Fruit fly (Drosophila melanogaster) whole organism, wandering third instar larva: ENCODE results near the gene RtcB.

Experiments
- CG32264 ChIP-seq: fragments of 200-800 bp; sonication (Bioruptor generic); optimal IDR thresholded peaks from 2 replicates; lab custom pipeline; 2016; ENCODE audit warnings: missing biosample characterization, missing genetic modification characterization
- CG9705 ChIP-seq: fragments of 200-800 bp; sonication (Bioruptor generic); optimal IDR thresholded peaks from 2 replicates; lab custom pipeline; 2018; ENCODE audit warnings: missing biosample characterization, mild to moderate bottlenecking, missing genetic modification characterization
- CrebA ChIP-seq: fragments of 200-800 bp; sonication (Bioruptor generic); optimal IDR thresholded peaks from 2 replicates; lab custom pipeline; 2016; ENCODE audit warnings: missing biosample characterization, mild to moderate bottlenecking, missing genetic modification characterization, borderline replicate concordance
- Dfd ChIP-seq: fragments of >200 bp; optimal IDR thresholded peaks from 2 replicates; lab custom pipeline; 2017; ENCODE audit warnings: missing biosample characterization, missing genetic modification characterization
- Dif ChIP-seq: fragments of 200-275, 200-300 bp; sonication (Bioruptor generic); optimal IDR thresholded peaks from 2 replicates; lab custom pipeline; 2018; ENCODE audit warnings: missing biosample characterization, missing genetic modification characterization; ENCODE audit not compliant: partially characterized antibody
- HLH106 ChIP-seq: fragments of 200-800 bp; optimal IDR thresholded peaks from 3 replicates; lab custom pipeline; 2019; ENCODE audit warnings: missing biosample characterization, mild to moderate bottlenecking, missing genetic modification characterization, moderate library complexity
- Hnf4 ChIP-seq: fragments of 200-800 bp; sonication (Bioruptor generic); optimal IDR thresholded peaks from 2 replicates; lab custom pipeline; 2016; ENCODE audit warnings: missing biosample characterization, mild to moderate bottlenecking, missing genetic modification characterization
- Hr78 ChIP-seq: fragments of >200 bp; optimal IDR thresholded peaks from 2 replicates; lab custom pipeline; 2017; ENCODE audit warnings: missing biosample characterization, missing genetic modification characterization
- Hr83 ChIP-seq: fragments of 200-300 bp; sonication (Bioruptor generic); optimal IDR thresholded peaks from 2 replicates; lab custom pipeline; 2016; ENCODE audit warnings: missing biosample characterization, mild to moderate bottlenecking, missing genetic modification characterization, moderate library complexity; ENCODE audit not compliant: poor library complexity, severe bottlenecking
- Jra ChIP-seq: sonication (Bioruptor generic); optimal IDR thresholded peaks from 2 replicates; lab custom pipeline; 2016; ENCODE audit warnings: missing biosample characterization, missing genetic modification characterization
- Mio ChIP-seq: sonication (Bioruptor generic); optimal IDR thresholded peaks from 2 replicates; lab custom pipeline; 2016; ENCODE audit warnings: missing biosample characterization, missing genetic modification characterization
- N ChIP-seq: fragments of >200 bp; optimal IDR thresholded peaks from 2 replicates; lab custom pipeline; 2018; ENCODE audit warnings: missing biosample characterization, missing external identifiers, missing genetic modification characterization
- OdsH ChIP-seq: fragments of 200-800 bp; sonication (Bioruptor generic); optimal IDR thresholded peaks from 2 replicates; lab custom pipeline; 2016; ENCODE audit warnings: missing biosample characterization, mild to moderate bottlenecking, missing genetic modification characterization
- Sp1 ChIP-seq: fragments of 200-800 bp; sonication (Bioruptor generic); optimal IDR thresholded peaks from 3 replicates; lab custom pipeline; 2019; ENCODE audit warnings: missing biosample characterization, mild to moderate bottlenecking, missing genetic modification characterization, moderate library complexity
- Vsx2 ChIP-seq: fragments of 200-300, 225-300 bp; sonication (Bioruptor generic); optimal IDR thresholded peaks from 2 replicates; lab custom pipeline; 2018; ENCODE audit warnings: missing biosample characterization, missing genetic modification characterization; ENCODE audit not compliant: partially characterized antibody
- br ChIP-seq: fragments of 200-800 bp; sonication (Bioruptor generic); optimal IDR thresholded peaks from 2 replicates; lab custom pipeline; 2016; ENCODE audit warnings: missing biosample characterization, missing genetic modification characterization
- brk ChIP-seq: fragments of 200-800 bp; sonication (Bioruptor generic); optimal IDR thresholded peaks from 2 replicates; lab custom pipeline; 2016; ENCODE audit warnings: missing biosample characterization, mild to moderate bottlenecking, missing genetic modification characterization
- dl ChIP-seq, 2 experiments: fragments of 175-275, 200-275 bp in 1 of 2; fragments of 200-275 bp in 1 of 2; sonication (Bioruptor generic); optimal IDR thresholded peaks; lab custom pipeline; 2018; ENCODE audit warnings: mild to moderate bottlenecking in 2 of 2, missing biosample characterization in 2 of 2, missing genetic modification characterization in 2 of 2, moderate library complexity in 2 of 2; ENCODE audit not compliant: partially characterized antibody in 2 of 2, insufficient read depth in 1 of 2
- dmrt93B ChIP-seq: fragments of 200-800 bp; sonication (Bioruptor generic); optimal IDR thresholded peaks from 2 replicates; lab custom pipeline; 2018; ENCODE audit warnings: missing biosample characterization, mild to moderate bottlenecking, missing genetic modification characterization
- dsf ChIP-seq: sonication (Bioruptor generic); optimal IDR thresholded peaks from 2 replicates; lab custom pipeline; 2016; ENCODE audit warnings: missing biosample characterization, missing genetic modification characterization, borderline replicate concordance
- ey ChIP-seq: fragments of 200-800 bp; sonication (Bioruptor generic); optimal IDR thresholded peaks from 2 replicates; lab custom pipeline; 2016; ENCODE audit warnings: missing biosample characterization, missing genetic modification characterization
- foxo ChIP-seq, 2 experiments: fragments of 200-800 bp; sonication (Bioruptor generic); optimal IDR thresholded peaks; 2 replicates in 1 of 2; 3 replicates in 1 of 2; lab custom pipeline; 2016 to 2017; ENCODE audit warnings: missing biosample characterization in 2 of 2, missing genetic modification characterization in 2 of 2
- h ChIP-seq: fragments of 200-800 bp; sonication (Bioruptor generic); optimal IDR thresholded peaks from 3 replicates; lab custom pipeline; 2016; ENCODE audit warnings: missing biosample characterization, mild to moderate bottlenecking, missing genetic modification characterization
- jim ChIP-seq: fragments of 175-275, 200-325 bp; sonication (Bioruptor generic); optimal IDR thresholded peaks from 2 replicates; lab custom pipeline; 2016; ENCODE audit warnings: missing biosample characterization, mild to moderate bottlenecking, missing genetic modification characterization
- pan ChIP-seq: fragments of >200 bp; optimal IDR thresholded peaks from 2 replicates; lab custom pipeline; 2017
- psq ChIP-seq: fragments of 200-800 bp; sonication (Bioruptor generic); optimal IDR thresholded peaks from 3 replicates; lab custom pipeline; 2017; ENCODE audit warnings: missing biosample characterization, mild to moderate bottlenecking, missing genetic modification characterization, moderate library complexity
- rgr ChIP-seq: fragments of 200-800 bp; sonication (Bioruptor generic); optimal IDR thresholded peaks from 3 replicates; lab custom pipeline; 2016; ENCODE audit warnings: missing biosample characterization, mild to moderate bottlenecking, missing genetic modification characterization
- sage ChIP-seq: fragments of 200-800 bp; sonication (Bioruptor generic); optimal IDR thresholded peaks from 2 replicates; lab custom pipeline; 2016; ENCODE audit warnings: missing biosample characterization, mild to moderate bottlenecking, missing genetic modification characterization
- sv ChIP-seq: fragments of 200-800 bp; sonication (Bioruptor generic); optimal IDR thresholded peaks from 3 replicates; lab custom pipeline; 2016; ENCODE audit warnings: missing biosample characterization, missing genetic modification characterization
- tai ChIP-seq: sonication (Bioruptor generic); optimal IDR thresholded peaks from 2 replicates; lab custom pipeline; 2016; ENCODE audit warnings: missing biosample characterization, missing genetic modification characterization
- usp ChIP-seq: fragments of >200 bp; optimal IDR thresholded peaks from 2 replicates; lab custom pipeline; 2017; ENCODE audit warnings: missing biosample characterization, missing genetic modification characterization

Gene RtcB

dm6 chr2L:19463405-19463804 lies 33.0 kb downstream of the RtcB start:
- TF ChIP-seq tai (GFP tag; lab: Kevin White, UChicago): no peak
- no peak for TF ChIP-seq pan
- no peak for TF ChIP-seq OdsH (GFP tag; lab: Kevin White, UChicago)
- no peak for TF ChIP-seq Jra (GFP tag; lab: Kevin White, UChicago)
- TF ChIP-seq CrebA (GFP tag; lab: Kevin White, UChicago): no peak
- no peak for TF ChIP-seq HLH106 (tag; lab: Kevin White, UChicago)
- no peak for TF ChIP-seq Vsx2
- no peak for TF ChIP-seq Mio (GFP tag; lab: Kevin White, UChicago)
- no peak for TF ChIP-seq jim
- TF ChIP-seq CG32264 (GFP tag; lab: Kevin White, UChicago): no peak
- TF ChIP-seq dsf (GFP tag; lab: Kevin White, UChicago): no peak
- no peak for TF ChIP-seq Hnf4 (GFP tag; lab: Kevin White, UChicago)
- TF ChIP-seq h (GFP tag; lab: Kevin White, UChicago): no peak
- TF ChIP-seq Sp1 (GFP tag; lab: Kevin White, UChicago): no peak
- no peak for TF ChIP-seq CG9705 (GFP tag; lab: Kevin White, UChicago)

DNA sequence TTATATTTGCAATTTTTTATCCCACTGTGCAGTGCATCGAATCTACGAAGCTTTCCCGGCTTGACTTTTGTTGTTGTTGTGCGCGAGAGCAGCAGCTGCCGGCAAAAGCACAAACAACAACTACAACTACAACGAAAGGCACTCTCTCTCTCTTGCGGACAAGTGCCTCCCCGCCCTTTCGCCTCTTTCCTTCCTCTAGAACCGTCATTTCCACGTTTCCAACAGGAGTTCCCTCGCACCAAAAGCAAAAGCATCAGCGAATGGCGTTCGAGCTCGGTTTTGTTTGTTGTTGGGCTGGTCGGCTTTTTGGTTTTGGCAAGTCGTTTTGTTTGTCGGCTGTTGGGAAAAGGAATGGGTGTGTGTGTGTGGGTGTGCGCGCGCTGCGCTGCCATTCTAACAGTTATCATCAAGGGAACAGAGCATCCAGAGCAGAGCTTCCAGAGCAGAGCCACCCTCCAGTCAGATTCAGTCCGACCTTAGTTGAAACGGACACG lies 33.4 kb downstream of the RtcB start, which contains the start of gene tj:
Gene tj (plus strand): TSS at position 444 of the 494 bp plus-strand sequence.
- TF ChIP-seq CrebA (GFP tag; lab: Kevin White, UChicago): no peak
- TF ChIP-seq dl (GFP tag; optimal IDR thresholded peaks at IDR 0.05; lab: Kevin White, UChicago; ENCODE audit: insufficient read depth in 1 of 2, partially characterized antibody in 2 of 2): no peak
- TF ChIP-seq CG32264 (GFP tag; lab: Kevin White, UChicago): no peak
- TF ChIP-seq rgr (GFP tag; lab: Kevin White, UChicago): no peak
- TF ChIP-seq jim: no peak
- no peak for TF ChIP-seq N (GFP tag; lab: Kevin White, UChicago)
- TF ChIP-seq Sp1 (GFP tag; lab: Kevin White, UChicago): no peak
- no peak for TF ChIP-seq br (GFP tag; lab: Kevin White, UChicago)
- no peak for TF ChIP-seq HLH106 (tag; lab: Kevin White, UChicago)
- no peak for TF ChIP-seq usp (GFP tag; lab: Kevin White, UChicago)
- no peak for TF ChIP-seq Dif (GFP tag; lab: Kevin White, UChicago)
- TF ChIP-seq Jra (GFP tag; lab: Kevin White, UChicago): no peak
- TF ChIP-seq dsf (GFP tag; lab: Kevin White, UChicago): no peak
- no peak for TF ChIP-seq tai (GFP tag; lab: Kevin White, UChicago)
- TF ChIP-seq Vsx2: no peak

DNA sequence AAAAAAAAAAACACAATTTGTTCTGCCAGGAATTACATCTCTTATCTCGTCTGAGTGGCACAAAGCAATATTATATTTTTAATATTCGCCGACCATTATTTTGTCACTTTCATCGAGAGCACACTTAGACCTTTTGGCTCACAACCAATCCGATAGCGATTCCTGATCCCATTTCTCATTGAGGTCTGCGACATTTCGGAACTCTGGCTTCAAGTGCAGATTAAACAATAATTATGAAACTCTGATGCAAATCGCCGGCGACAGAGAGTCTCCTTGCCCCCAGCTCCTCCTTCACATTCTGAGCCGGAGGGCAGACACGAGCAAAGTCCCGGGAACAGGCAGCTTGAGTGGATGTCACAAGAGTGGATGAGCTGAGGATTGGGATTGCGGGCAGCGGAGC lies 38.6 kb downstream of the RtcB start:
- TF ChIP-seq psq (GFP tag; lab: Kevin White, UChicago) (no peak), Hnf4 (GFP tag; lab: Kevin White, UChicago) (no peak), brk (GFP tag; lab: Kevin White, UChicago) (no peak), jim (no peak), ey (GFP tag; lab: Kevin White, UChicago) (no peak), Hr83 (no peak), Hr78 (GFP tag; lab: Kevin White, UChicago) (no peak), dmrt93B (GFP tag; lab: Kevin White, UChicago) (no peak), foxo (GFP tag; optimal IDR thresholded peaks at IDR 0.05; lab: Kevin White, UChicago) (no peak), Mio (GFP tag; lab: Kevin White, UChicago) (no peak), Dif (GFP tag; lab: Kevin White, UChicago) (no peak), sage (GFP tag; lab: Kevin White, UChicago) (no peak), tai (GFP tag; lab: Kevin White, UChicago) (no peak), sv (GFP tag; lab: Kevin White, UChicago) (no peak), CG32264 (GFP tag; lab: Kevin White, UChicago) (no peak), dsf (GFP tag; lab: Kevin White, UChicago) (no peak), h (GFP tag; lab: Kevin White, UChicago) (no peak)

DNA sequence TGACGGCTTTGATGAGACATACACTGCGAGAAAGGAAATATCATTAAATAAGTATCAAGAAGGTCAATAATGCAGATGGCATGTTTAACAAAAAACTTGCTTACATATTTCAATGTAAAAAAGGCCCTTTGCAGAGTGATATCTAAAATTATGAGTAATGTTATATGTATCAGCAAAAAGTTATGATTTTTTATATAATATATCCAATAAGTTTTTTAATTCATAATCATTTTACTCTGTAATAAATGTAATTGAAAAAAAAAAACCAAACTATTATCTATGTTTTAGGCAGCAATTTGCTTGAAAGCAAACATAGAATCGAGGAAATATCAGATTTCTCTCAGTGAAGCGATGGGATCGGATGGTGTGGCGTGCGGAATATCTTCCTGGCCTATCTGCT lies 39.3 kb downstream of the RtcB start:
- TF ChIP-seq brk (GFP tag; lab: Kevin White, UChicago) (no peak), Hr83 (no peak), rgr (GFP tag; lab: Kevin White, UChicago) (no peak), CrebA (GFP tag; lab: Kevin White, UChicago) (no peak), HLH106 (tag; lab: Kevin White, UChicago) (no peak), dmrt93B (GFP tag; lab: Kevin White, UChicago) (no peak), Dfd (GFP tag; lab: Kevin White, UChicago) (no peak), Sp1 (GFP tag; lab: Kevin White, UChicago) (no peak), Vsx2 (no peak), Hr78 (GFP tag; lab: Kevin White, UChicago) (no peak), CG9705 (GFP tag; lab: Kevin White, UChicago) (no peak), sage (GFP tag; lab: Kevin White, UChicago) (no peak), br (GFP tag; lab: Kevin White, UChicago) (no peak)
